Fruit fly (Drosophila melanogaster) whole organism, wandering third instar larva: ENCODE results near the gene CG9799.
A peak's percentile ranks its signal among the peaks of the same experiment; 100 is the strongest.

ENCODE experiments used
- Abd-B ChIP-seq: fragments of >200 bp; optimal IDR thresholded peaks from 2 replicates; lab custom pipeline; 2017; ENCODE audit warnings: missing biosample characterization, missing genetic modification characterization
- CG32264 ChIP-seq: fragments of 200-800 bp; sonication (Bioruptor generic); optimal IDR thresholded peaks from 2 replicates; lab custom pipeline; 2016; ENCODE audit warnings: missing biosample characterization, missing genetic modification characterization
- CG9705 ChIP-seq: fragments of 200-800 bp; sonication (Bioruptor generic); optimal IDR thresholded peaks from 2 replicates; lab custom pipeline; 2018; ENCODE audit warnings: missing biosample characterization, mild to moderate bottlenecking, missing genetic modification characterization
- CrebA ChIP-seq: fragments of 200-800 bp; sonication (Bioruptor generic); optimal IDR thresholded peaks from 2 replicates; lab custom pipeline; 2016; ENCODE audit warnings: missing biosample characterization, mild to moderate bottlenecking, missing genetic modification characterization, borderline replicate concordance
- Dfd ChIP-seq: fragments of >200 bp; optimal IDR thresholded peaks from 2 replicates; lab custom pipeline; 2017; ENCODE audit warnings: missing biosample characterization, missing genetic modification characterization
- Dif ChIP-seq: fragments of 200-275, 200-300 bp; sonication (Bioruptor generic); optimal IDR thresholded peaks from 2 replicates; lab custom pipeline; 2018; ENCODE audit warnings: missing biosample characterization, missing genetic modification characterization; ENCODE audit not compliant: partially characterized antibody
- GATAd ChIP-seq: sonication (Bioruptor generic); optimal IDR thresholded peaks from 2 replicates; lab custom pipeline; 2016; ENCODE audit warnings: missing biosample characterization, missing genetic modification characterization
- HLH106 ChIP-seq: fragments of 200-800 bp; optimal IDR thresholded peaks from 3 replicates; lab custom pipeline; 2019; ENCODE audit warnings: missing biosample characterization, mild to moderate bottlenecking, missing genetic modification characterization, moderate library complexity
- Hnf4 ChIP-seq: fragments of 200-800 bp; sonication (Bioruptor generic); optimal IDR thresholded peaks from 2 replicates; lab custom pipeline; 2016; ENCODE audit warnings: missing biosample characterization, mild to moderate bottlenecking, missing genetic modification characterization
- Hr78 ChIP-seq: fragments of >200 bp; optimal IDR thresholded peaks from 2 replicates; lab custom pipeline; 2017; ENCODE audit warnings: missing biosample characterization, missing genetic modification characterization
- Hr83 ChIP-seq: fragments of 200-300 bp; sonication (Bioruptor generic); optimal IDR thresholded peaks from 2 replicates; lab custom pipeline; 2016; ENCODE audit warnings: missing biosample characterization, mild to moderate bottlenecking, missing genetic modification characterization, moderate library complexity; ENCODE audit not compliant: poor library complexity, severe bottlenecking
- Jra ChIP-seq: sonication (Bioruptor generic); optimal IDR thresholded peaks from 2 replicates; lab custom pipeline; 2016; ENCODE audit warnings: missing biosample characterization, missing genetic modification characterization
- Mio ChIP-seq: sonication (Bioruptor generic); optimal IDR thresholded peaks from 2 replicates; lab custom pipeline; 2016; ENCODE audit warnings: missing biosample characterization, missing genetic modification characterization
- Myc ChIP-seq: fragments of >200 bp; optimal IDR thresholded peaks from 2 replicates; lab custom pipeline; 2017
- N ChIP-seq: fragments of >200 bp; optimal IDR thresholded peaks from 2 replicates; lab custom pipeline; 2018; ENCODE audit warnings: missing biosample characterization, missing external identifiers, missing genetic modification characterization
- OdsH ChIP-seq: fragments of 200-800 bp; sonication (Bioruptor generic); optimal IDR thresholded peaks from 2 replicates; lab custom pipeline; 2016; ENCODE audit warnings: missing biosample characterization, mild to moderate bottlenecking, missing genetic modification characterization
- Rel ChIP-seq, 2 experiments: fragments of 200-800 bp; sonication (Bioruptor generic) in 1 of 2; optimal IDR thresholded peaks; 2 replicates in 1 of 2; 3 replicates in 1 of 2; lab custom pipeline; 2016 to 2019; ENCODE audit warnings: mild to moderate bottlenecking in 2 of 2, missing biosample characterization in 2 of 2, missing genetic modification characterization in 2 of 2, moderate library complexity in 1 of 2
- Sp1 ChIP-seq: fragments of 200-800 bp; sonication (Bioruptor generic); optimal IDR thresholded peaks from 3 replicates; lab custom pipeline; 2019; ENCODE audit warnings: missing biosample characterization, mild to moderate bottlenecking, missing genetic modification characterization, moderate library complexity
- Vsx2 ChIP-seq: fragments of 200-300, 225-300 bp; sonication (Bioruptor generic); optimal IDR thresholded peaks from 2 replicates; lab custom pipeline; 2018; ENCODE audit warnings: missing biosample characterization, missing genetic modification characterization; ENCODE audit not compliant: partially characterized antibody
- br ChIP-seq: fragments of 200-800 bp; sonication (Bioruptor generic); optimal IDR thresholded peaks from 2 replicates; lab custom pipeline; 2016; ENCODE audit warnings: missing biosample characterization, missing genetic modification characterization
- brk ChIP-seq: fragments of 200-800 bp; sonication (Bioruptor generic); optimal IDR thresholded peaks from 2 replicates; lab custom pipeline; 2016; ENCODE audit warnings: missing biosample characterization, mild to moderate bottlenecking, missing genetic modification characterization
- dl ChIP-seq, 2 experiments: fragments of 175-275, 200-275 bp in 1 of 2; fragments of 200-275 bp in 1 of 2; sonication (Bioruptor generic); optimal IDR thresholded peaks; lab custom pipeline; 2018; ENCODE audit warnings: mild to moderate bottlenecking in 2 of 2, missing biosample characterization in 2 of 2, missing genetic modification characterization in 2 of 2, moderate library complexity in 2 of 2; ENCODE audit not compliant: partially characterized antibody in 2 of 2, insufficient read depth in 1 of 2
- dmrt93B ChIP-seq: fragments of 200-800 bp; sonication (Bioruptor generic); optimal IDR thresholded peaks from 2 replicates; lab custom pipeline; 2018; ENCODE audit warnings: missing biosample characterization, mild to moderate bottlenecking, missing genetic modification characterization
- dsf ChIP-seq: sonication (Bioruptor generic); optimal IDR thresholded peaks from 2 replicates; lab custom pipeline; 2016; ENCODE audit warnings: missing biosample characterization, missing genetic modification characterization, borderline replicate concordance
- ey ChIP-seq: fragments of 200-800 bp; sonication (Bioruptor generic); optimal IDR thresholded peaks from 2 replicates; lab custom pipeline; 2016; ENCODE audit warnings: missing biosample characterization, missing genetic modification characterization
- foxo ChIP-seq, 2 experiments: fragments of 200-800 bp; sonication (Bioruptor generic); optimal IDR thresholded peaks; 2 replicates in 1 of 2; 3 replicates in 1 of 2; lab custom pipeline; 2016 to 2017; ENCODE audit warnings: missing biosample characterization in 2 of 2, missing genetic modification characterization in 2 of 2
- fru ChIP-seq: fragments of 200-800 bp; sonication (Bioruptor generic); optimal IDR thresholded peaks from 3 replicates; lab custom pipeline; 2016; ENCODE audit warnings: missing biosample characterization, mild to moderate bottlenecking, missing genetic modification characterization
- h ChIP-seq: fragments of 200-800 bp; sonication (Bioruptor generic); optimal IDR thresholded peaks from 3 replicates; lab custom pipeline; 2016; ENCODE audit warnings: missing biosample characterization, mild to moderate bottlenecking, missing genetic modification characterization
- jim ChIP-seq: fragments of 175-275, 200-325 bp; sonication (Bioruptor generic); optimal IDR thresholded peaks from 2 replicates; lab custom pipeline; 2016; ENCODE audit warnings: missing biosample characterization, mild to moderate bottlenecking, missing genetic modification characterization
- lola ChIP-seq: fragments of >200 bp; optimal IDR thresholded peaks from 2 replicates; lab custom pipeline; 2017; ENCODE audit warnings: missing biosample characterization, missing genetic modification characterization
- pan ChIP-seq: fragments of >200 bp; optimal IDR thresholded peaks from 2 replicates; lab custom pipeline; 2017
- psq ChIP-seq: fragments of 200-800 bp; sonication (Bioruptor generic); optimal IDR thresholded peaks from 3 replicates; lab custom pipeline; 2017; ENCODE audit warnings: missing biosample characterization, mild to moderate bottlenecking, missing genetic modification characterization, moderate library complexity
- rgr ChIP-seq: fragments of 200-800 bp; sonication (Bioruptor generic); optimal IDR thresholded peaks from 3 replicates; lab custom pipeline; 2016; ENCODE audit warnings: missing biosample characterization, mild to moderate bottlenecking, missing genetic modification characterization
- sage ChIP-seq: fragments of 200-800 bp; sonication (Bioruptor generic); optimal IDR thresholded peaks from 2 replicates; lab custom pipeline; 2016; ENCODE audit warnings: missing biosample characterization, mild to moderate bottlenecking, missing genetic modification characterization
- sv ChIP-seq: fragments of 200-800 bp; sonication (Bioruptor generic); optimal IDR thresholded peaks from 3 replicates; lab custom pipeline; 2016; ENCODE audit warnings: missing biosample characterization, missing genetic modification characterization
- tai ChIP-seq: sonication (Bioruptor generic); optimal IDR thresholded peaks from 2 replicates; lab custom pipeline; 2016; ENCODE audit warnings: missing biosample characterization, missing genetic modification characterization
- usp ChIP-seq: fragments of >200 bp; optimal IDR thresholded peaks from 2 replicates; lab custom pipeline; 2017; ENCODE audit warnings: missing biosample characterization, missing genetic modification characterization
- woc ChIP-seq: sonication (Bioruptor generic); optimal IDR thresholded peaks from 2 replicates; lab custom pipeline; 2016; ENCODE audit warnings: missing biosample characterization, mild to moderate bottlenecking, missing genetic modification characterization

The CG9799 gene

DNA sequence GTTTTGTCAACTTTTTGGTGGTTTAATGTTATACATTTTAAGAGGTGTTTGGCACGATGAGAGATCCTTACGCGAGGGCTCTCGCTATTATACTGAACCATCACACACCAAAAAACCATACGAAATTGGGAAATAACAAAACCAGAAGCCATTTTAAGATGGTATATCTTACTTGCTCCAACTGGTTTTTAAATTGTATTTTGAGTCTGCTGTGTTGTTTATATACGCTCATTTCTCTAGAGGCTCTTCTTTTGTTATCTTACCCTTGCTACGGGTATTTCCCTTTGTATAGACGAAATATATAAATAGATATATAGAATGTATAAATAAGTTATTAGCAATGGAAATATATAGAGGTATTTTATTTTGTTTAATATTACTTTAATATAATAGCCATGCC, 18.4 kb upstream of the CG9799 start, which contains the start of gene yellow-e2:
Gene yellow-e2, minus strand, starts transcription at position 101 of the 400 bp plus-strand sequence.
- no peak for TF ChIP-seq GATAd (GFP tag; lab: Kevin White, UChicago)
- TF ChIP-seq sv (GFP tag; lab: Kevin White, UChicago), result no peak
- TF ChIP-seq CG32264, result no peak
- TF ChIP-seq HLH106 (tag; lab: Kevin White, UChicago), result no peak
- no peak for TF ChIP-seq Vsx2 (GFP tag; lab: Kevin White, UChicago)
- no peak for TF ChIP-seq OdsH (GFP tag; lab: Kevin White, UChicago)
- TF ChIP-seq br (GFP tag; lab: Kevin White, UChicago), result no peak
- no peak for TF ChIP-seq N (GFP tag; lab: Kevin White, UChicago)

dm6 chr3R:13404841-13405441, 16.4 kb upstream of the CG9799 start, which contains the start of gene yellow-e3:
Gene yellow-e3, minus strand, starts transcription at chr3R:13404870.
- no peak for TF ChIP-seq lola (GFP tag; lab: Kevin White, UChicago)
- peak; percentile 6 for TF ChIP-seq h (GFP tag; lab: Kevin White, UChicago)
- TF ChIP-seq HLH106 (tag; lab: Kevin White, UChicago), result no peak
- TF ChIP-seq, all 38 proteins: peak for 1

DNA sequence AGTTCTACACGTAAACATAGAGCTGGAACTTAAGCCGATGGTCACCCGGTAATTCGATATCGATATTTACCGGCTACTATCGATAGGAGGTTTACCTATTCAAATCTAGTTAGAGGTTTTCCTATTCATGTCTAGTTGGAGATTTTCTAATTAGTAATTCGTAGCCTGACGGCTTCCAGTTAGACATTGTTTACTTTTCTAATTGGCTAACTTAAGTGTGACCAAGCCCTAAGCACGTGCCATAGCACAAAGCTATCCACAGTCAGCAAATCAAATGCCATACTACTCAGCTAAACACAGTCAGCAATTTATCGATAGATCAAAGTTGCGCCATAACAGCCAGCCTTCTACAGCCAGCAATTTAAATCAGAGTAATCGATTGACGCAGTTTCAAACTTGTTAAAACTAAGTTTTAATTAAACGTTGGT, 14.5 kb upstream of the CG9799 start, which contains the start of gene Dpm3:
Gene Dpm3, minus strand, starts transcription at position 20 of the 428 bp plus-strand sequence.
- TF ChIP-seq dsf (GFP tag; lab: Kevin White, UChicago) (no peak), HLH106 (tag; lab: Kevin White, UChicago) (peak; percentile 15), Myc (no peak), Dif (peak; percentile 99), Hnf4 (GFP tag; lab: Kevin White, UChicago) (peak; percentile 25), jim (GFP tag; lab: Kevin White, UChicago) (no peak), dl (GFP tag; optimal IDR thresholded peaks at IDR 0.05; lab: Kevin White, UChicago; ENCODE audit: insufficient read depth in 1 of 2, partially characterized antibody in 2 of 2) (peak; percentile 30 to 85), Vsx2 (GFP tag; lab: Kevin White, UChicago) (peak; percentile 99)

DNA sequence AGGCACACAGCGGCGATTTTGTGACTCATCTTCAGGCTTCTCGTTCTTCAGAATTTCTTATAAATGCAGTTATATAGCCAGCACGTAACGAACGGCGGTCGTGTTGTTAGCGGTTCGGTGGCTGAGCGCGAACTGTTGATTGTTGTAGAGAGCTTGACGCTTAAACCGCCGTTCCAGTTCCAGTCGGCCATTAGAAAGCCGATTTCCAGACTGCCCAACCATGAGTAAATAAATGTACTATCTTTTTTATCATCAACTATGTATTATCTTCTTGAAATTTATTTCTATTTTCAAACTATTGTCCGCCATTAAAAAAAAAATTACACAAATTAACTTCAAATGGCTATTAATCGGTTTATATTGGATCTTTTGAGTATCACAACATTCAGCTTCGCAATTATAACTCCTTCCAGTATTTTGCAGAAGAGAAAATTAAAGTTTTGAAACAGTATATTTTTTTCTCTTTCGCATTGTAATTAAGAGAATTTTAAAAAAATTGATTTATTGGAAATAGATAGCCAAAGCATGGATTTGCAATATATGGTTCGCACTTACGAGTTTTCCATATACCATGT, 13.3 kb upstream of the CG9799 start, which contains the start of gene GILT1:
Gene GILT1, minus strand, starts transcription at position 141 of the 575 bp plus-strand sequence.
- peak; percentile 35 for TF ChIP-seq rgr (GFP tag; lab: Kevin White, UChicago)
- no peak for TF ChIP-seq fru (GFP tag; lab: Kevin White, UChicago)
- peak; percentile 5 for TF ChIP-seq h (GFP tag; lab: Kevin White, UChicago)
- TF ChIP-seq CG9705 (GFP tag; lab: Kevin White, UChicago), result no peak
- no peak for TF ChIP-seq usp (GFP tag; lab: Kevin White, UChicago)
- TF ChIP-seq HLH106 (tag; lab: Kevin White, UChicago), result no peak
- no peak for TF ChIP-seq jim (GFP tag; lab: Kevin White, UChicago)
- no peak for TF ChIP-seq Hr78 (GFP tag; lab: Kevin White, UChicago)
- TF ChIP-seq dmrt93B (GFP tag; lab: Kevin White, UChicago), result no peak
- no peak for TF ChIP-seq psq (GFP tag; lab: Kevin White, UChicago)
- peak; percentile 48 for TF ChIP-seq tai (GFP tag; lab: Kevin White, UChicago)
- TF ChIP-seq woc (GFP tag; lab: Kevin White, UChicago), result peak; percentile 0
- no peak for TF ChIP-seq Vsx2 (GFP tag; lab: Kevin White, UChicago)
- TF ChIP-seq dl (GFP tag; optimal IDR thresholded peaks at IDR 0.05; lab: Kevin White, UChicago; ENCODE audit: insufficient read depth in 1 of 2, partially characterized antibody in 2 of 2), result no peak
- TF ChIP-seq CG32264, result no peak
- no peak for TF ChIP-seq sage (GFP tag; lab: Kevin White, UChicago)
- no peak for TF ChIP-seq lola (GFP tag; lab: Kevin White, UChicago)
- peak; percentile 18 for TF ChIP-seq Hr83 (GFP tag; lab: Kevin White, UChicago)
- no peak for TF ChIP-seq Dfd (GFP tag; lab: Kevin White, UChicago)
- TF ChIP-seq Dif, result no peak
- no peak for TF ChIP-seq Abd-B (GFP tag; lab: Kevin White, UChicago)
- TF ChIP-seq dsf (GFP tag; lab: Kevin White, UChicago), result no peak
- no peak for TF ChIP-seq Hnf4 (GFP tag; lab: Kevin White, UChicago)
- no peak for TF ChIP-seq ey (GFP tag; lab: Kevin White, UChicago)
- no peak for TF ChIP-seq Rel (GFP tag; optimal IDR thresholded peaks at IDR 0.05; lab: Kevin White, UChicago)
- TF ChIP-seq Rel (tag; optimal IDR thresholded peaks at IDR 0.05; lab: Kevin White, UChicago), result no peak
- TF ChIP-seq N (GFP tag; lab: Kevin White, UChicago), result no peak
- TF ChIP-seq pan (lab: Kevin White, UChicago), result no peak
- peak; percentile 58 for TF ChIP-seq brk
- no peak for TF ChIP-seq Mio
- no peak for TF ChIP-seq Sp1 (GFP tag; lab: Kevin White, UChicago)
- TF ChIP-seq GATAd (GFP tag; lab: Kevin White, UChicago), result no peak
- no peak for TF ChIP-seq Myc
- peak in 1 of 2 experiments; percentile 5 for TF ChIP-seq foxo (GFP tag; optimal IDR thresholded peaks at IDR 0.05; lab: Kevin White, UChicago)
- TF ChIP-seq OdsH (GFP tag; lab: Kevin White, UChicago), result no peak
- no peak for TF ChIP-seq sv (GFP tag; lab: Kevin White, UChicago)
- peak; percentile 45 for TF ChIP-seq Jra (GFP tag; lab: Kevin White, UChicago)
- peak; percentile 42 for TF ChIP-seq br (GFP tag; lab: Kevin White, UChicago)
- TF ChIP-seq CrebA (GFP tag; lab: Kevin White, UChicago), result no peak
